Worm (Caenorhabditis elegans) whole organism, L3 larva: ENCODE data around the gene K07C11.8.

Source experiments
- ZK546.5 ChIP-seq: sonication (generic microtip); optimal IDR thresholded peaks from 2 replicates; lab custom pipeline; 2017; ENCODE audit warnings: missing biosample characterization, missing genetic modification characterization
- aly-2 ChIP-seq: fragments of 150-350 bp; optimal IDR thresholded peaks from 2 replicates; lab custom pipeline; 2014; ENCODE audit warnings: missing biosample characterization, missing genetic modification characterization
- ceh-82 ChIP-seq: fragments of 150-350 bp; optimal IDR thresholded peaks from 2 replicates; lab custom pipeline; 2014; ENCODE audit warnings: missing biosample characterization, missing genetic modification characterization
- elt-2 ChIP-seq: sonication (generic microtip); optimal IDR thresholded peaks from 2 replicates; lab custom pipeline; 2016; ENCODE audit warnings: missing genetic modification reagents, mild to moderate bottlenecking, missing genetic modification characterization, missing compliant biosample characterization
- mdl-1 ChIP-seq: fragments of 150-350 bp; optimal IDR thresholded peaks from 2 replicates; lab custom pipeline; 2014; ENCODE audit warnings: missing biosample characterization, missing genetic modification characterization
- nhr-12 ChIP-seq: fragments of 150-350 bp; optimal IDR thresholded peaks from 2 replicates; lab custom pipeline; 2014; ENCODE audit warnings: missing biosample characterization, missing genetic modification characterization
- nhr-237 ChIP-seq: fragments of 150-350 bp; optimal IDR thresholded peaks from 2 replicates; lab custom pipeline; 2014; ENCODE audit warnings: missing biosample characterization, missing genetic modification characterization
- nhr-43 ChIP-seq: sonication (generic microtip); optimal IDR thresholded peaks from 2 replicates; lab custom pipeline; 2016; ENCODE audit warnings: mild to moderate bottlenecking, missing genetic modification characterization, missing compliant biosample characterization; ENCODE audit not compliant: poor library complexity, severe bottlenecking
- snpc-4 ChIP-seq: fragments of 150-350 bp; optimal IDR thresholded peaks from 2 replicates; lab custom pipeline; 2014; ENCODE audit warnings: missing biosample characterization, missing genetic modification characterization
- tbx-2 ChIP-seq: sonication (generic microtip); optimal IDR thresholded peaks from 2 replicates; lab custom pipeline; 2016; ENCODE audit warnings: mild to moderate bottlenecking, missing genetic modification characterization, missing compliant biosample characterization
- unc-39 ChIP-seq: sonication (generic microtip); optimal IDR thresholded peaks from 4 replicates; lab custom pipeline; 2017; ENCODE audit warnings: missing biosample characterization, missing genetic modification characterization
- unc-62 ChIP-seq: fragments of 150-350 bp; sonication (generic microtip); optimal IDR thresholded peaks from 4 replicates; lab custom pipeline; 2014; ENCODE audit warnings: missing biosample characterization, missing genetic modification reagents, missing genetic modification characterization
- ztf-4 ChIP-seq: fragments of 150-350 bp; optimal IDR thresholded peaks from 2 replicates; lab custom pipeline; 2014; ENCODE audit warnings: missing biosample characterization, missing genetic modification characterization

ce11 chrV:8263466-8263865, 45.8 kb upstream of the K07C11.8 start, which contains the start of gene C16D9.8:
- no peak for TF ChIP-seq unc-39 (tag; lab: Kevin White, UChicago)
- TF ChIP-seq ztf-4 (tag; lab: Kevin White, UChicago): no peak
- TF ChIP-seq tbx-2: no peak
- TF ChIP-seq ZK546.5 (tag; lab: Kevin White, UChicago): no peak
- no peak for TF ChIP-seq aly-2 (tag; lab: Kevin White, UChicago)
- TF ChIP-seq ceh-82: no peak
- TF ChIP-seq nhr-43 (tag; lab: Kevin White, UChicago): no peak
- TF ChIP-seq snpc-4 (tag; lab: Kevin White, UChicago): no peak
- TF ChIP-seq elt-2 (tag; lab: Kevin White, UChicago): no peak
- TF ChIP-seq nhr-12 (tag; lab: Kevin White, UChicago): no peak
- TF ChIP-seq mdl-1: no peak
- TF ChIP-seq unc-62 (GFP tag; lab: Kevin White, UChicago): no peak
- TF ChIP-seq nhr-237: no peak
